Worm (Caenorhabditis elegans) whole organism, L2 larva: ENCODE measurements around the gene F56A4.3.
"Not testable (repeated sequence)": the region's sequence is repeated elsewhere in the genome, so short reads cannot be mapped to it uniquely, and the experiment has no call there.

Experiments used
- R02D3.7 ChIP-seq: fragments of 150-350 bp; optimal IDR thresholded peaks from 2 replicates; lab custom pipeline; 2014; ENCODE audit warnings: missing biosample characterization, missing genetic modification characterization
- dmd-4 ChIP-seq: sonication (generic microtip); optimal IDR thresholded peaks from 2 replicates; lab custom pipeline; 2017; ENCODE audit warnings: missing biosample characterization, missing genetic modification characterization
- elt-3 ChIP-seq: sonication (generic microtip); optimal IDR thresholded peaks from 2 replicates; lab custom pipeline; 2017; ENCODE audit warnings: missing biosample characterization, missing genetic modification characterization
- lsy-2 ChIP-seq, 2 experiments: fragments of 150-350 bp in 1 of 2; sonication (generic microtip) in 1 of 2; optimal IDR thresholded peaks; 2 replicates each; lab custom pipeline; 2014 to 2017; ENCODE audit warnings: missing biosample characterization in 2 of 2, missing genetic modification characterization in 2 of 2
- mab-5 ChIP-seq: fragments of 150-350 bp; optimal IDR thresholded peaks from 2 replicates; lab custom pipeline; 2014; ENCODE audit warnings: missing biosample characterization, missing genetic modification characterization
- nhr-6 ChIP-seq: fragments of 150-350 bp; optimal IDR thresholded peaks from 2 replicates; lab custom pipeline; 2014; ENCODE audit warnings: missing biosample characterization, missing genetic modification characterization
- skn-1 ChIP-seq: sonication (generic microtip); optimal IDR thresholded peaks from 2 replicates; lab custom pipeline; 2017; ENCODE audit warnings: missing biosample characterization, missing genetic modification characterization
- sma-9 ChIP-seq, 2 experiments: fragments of 150-350 bp in 1 of 2; sonication (generic microtip) in 1 of 2; optimal IDR thresholded peaks; 2 replicates each; lab custom pipeline; 2014 to 2016; ENCODE audit warnings: missing genetic modification characterization in 2 of 2, mild to moderate bottlenecking in 1 of 2, missing biosample characterization in 1 of 2, missing compliant biosample characterization in 1 of 2, missing genetic modification reagents in 1 of 2, moderate library complexity in 1 of 2
- snpc-4 ChIP-seq: fragments of 150-350 bp; optimal IDR thresholded peaks from 2 replicates; lab custom pipeline; 2014; ENCODE audit warnings: missing biosample characterization, missing genetic modification characterization

Gene F56A4.3

DNA sequence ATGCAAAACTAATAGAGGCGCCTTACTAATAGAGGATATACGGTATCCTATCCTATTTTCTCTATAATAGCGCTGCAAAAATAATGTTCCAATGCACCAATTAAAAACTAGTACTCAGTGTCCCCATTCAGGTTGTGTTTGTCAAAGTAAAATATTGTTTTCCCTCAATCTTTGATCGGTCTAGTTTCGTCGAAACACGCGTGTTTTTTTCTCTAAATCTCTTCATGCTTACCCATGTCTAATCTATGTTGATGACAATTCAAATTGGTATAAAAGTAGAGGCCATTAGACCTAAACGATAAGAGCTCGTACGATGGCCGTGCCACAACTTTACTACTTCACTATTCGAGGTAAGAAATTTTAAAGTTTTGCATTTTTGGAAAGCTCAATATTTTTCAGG is at the start of gene F56A4.3:
TSS of gene F56A4.3 (plus strand) at position 301 of the 400 bp plus-strand sequence.
- TF ChIP-seq skn-1 (tag; lab: Kevin White, UChicago); snpc-4; sma-9 (GFP tag; optimal IDR thresholded peaks at IDR 0.05; lab: Kevin White, UChicago); sma-9 (tag; optimal IDR thresholded peaks at IDR 0.05; lab: Kevin White, UChicago): not testable (repeated sequence)

DNA sequence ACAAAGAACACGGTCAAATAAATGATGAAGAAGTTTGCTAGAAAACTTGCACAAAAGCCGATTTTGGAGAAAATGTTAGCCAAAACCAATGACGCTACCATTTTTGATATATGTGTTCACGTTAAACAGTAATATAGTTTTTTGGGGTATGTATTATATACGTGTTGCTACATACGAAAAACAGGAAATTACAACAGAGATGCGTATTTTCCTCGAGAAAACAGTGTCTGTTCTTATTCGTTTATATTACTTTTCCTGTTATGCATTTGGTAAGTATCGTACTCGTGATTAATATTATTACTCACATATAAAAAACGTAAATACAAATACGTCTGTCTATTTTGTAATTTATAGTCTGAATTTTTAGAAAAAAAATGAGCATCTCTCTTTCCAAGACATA is 46.0 kb upstream of the F56A4.3 start, which contains the start of gene str-265:
TSS of gene str-265 (minus strand) at position 101 of the 400 bp plus-strand sequence.
- not testable (repeated sequence) for TF ChIP-seq mab-5; nhr-6 (tag; lab: Kevin White, UChicago); lsy-2 (tag; optimal IDR thresholded peaks at IDR 0.05; lab: Kevin White, UChicago)
- TF ChIP-seq, all 48 proteins: peak for 0; not testable (repeated sequence) for 48

DNA sequence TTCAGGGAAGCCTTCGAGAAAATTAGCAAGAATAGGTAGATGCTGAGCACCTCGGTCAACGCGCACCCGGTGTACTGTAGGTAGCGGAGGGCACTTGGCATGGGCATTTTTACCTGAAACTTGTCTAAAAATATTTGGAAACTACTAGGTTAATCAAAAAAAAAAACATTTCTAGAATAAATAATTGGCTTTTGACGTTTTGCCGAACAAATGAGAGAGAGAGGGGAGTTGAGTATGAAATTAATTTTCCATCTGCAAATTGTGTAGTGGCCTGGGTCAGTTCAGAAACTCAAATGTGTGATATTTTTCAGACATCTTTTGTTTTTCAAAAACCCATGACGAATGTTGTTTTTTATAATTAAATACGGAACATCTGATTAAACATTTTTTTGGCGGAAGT is 25.2 kb upstream of the F56A4.3 start, which contains the start of gene str-119:
TSS of gene str-119 (minus strand) at position 101 of the 400 bp plus-strand sequence.
- not testable (repeated sequence) for TF ChIP-seq R02D3.7 (tag; lab: Kevin White, UChicago); dmd-4; elt-3
